Worm (Caenorhabditis elegans): ENCODE data around the gene dld-1.

ce11 chrIV:14469013-14469412, 4.7 kb downstream of the dld-1 start:
- TF ChIP-seq F49E8.2 (tag; optimal IDR thresholded peaks at IDR 0.05; ENCODE audit: insufficient read depth) (no peak), repo-1 (tag; optimal IDR thresholded peaks at IDR 0.05) (no peak), ama-1 (optimal IDR thresholded peaks at IDR 0.05) (no peak), ama-1 (GFP tag; optimal IDR thresholded peaks at IDR 0.05) (no peak), dpff-1 (tag; optimal IDR thresholded peaks at IDR 0.05) (no peak), attf-6 (GFP tag; IDR thresholded peaks at IDR 0.05) (peak; percentile 82), unc-62 (GFP tag; optimal IDR thresholded peaks at IDR 0.05) (no peak), attf-3 (GFP tag; conservative IDR thresholded peaks at IDR 0.05) (no peak), efl-1 (GFP tag; optimal IDR thresholded peaks at IDR 0.05) (no peak), C06A6.2 (GFP tag; conservative IDR thresholded peaks at IDR 0.05) (no peak), lag-1 (GFP tag; IDR thresholded peaks at IDR 0.05) (no peak), nfya-1 (tag; optimal IDR thresholded peaks at IDR 0.05; ENCODE audit: borderline replicate concordance, insufficient read depth) (no peak)
